Comparison of ENCODE assay signal across 1 fruit fly cellular context in genomic region chr3R:23013482-23013881, dm6.
A peak's percentile ranks its signal among the peaks of the same experiment; 100 is the strongest.
TF ChIP-seq lines count a peak whose summit lies in the region.

No protein-coding gene starts in this region.

TF ChIP-seq in whole organism, embryonic, 481 proteins besides CTCF, POLR2A, EP300 and RAD21 (continued from another document):
- TF ChIP-seq CG31365 (tag; optimal IDR thresholded peaks at IDR 0.05; lab: Kevin White, UChicago) (peak; percentile 84), oc (tag; optimal IDR thresholded peaks at IDR 0.05; lab: Kevin White, UChicago) (no peak), CG10431 (GFP tag; optimal IDR thresholded peaks at IDR 0.05; lab: Kevin White, UChicago) (no peak), Nf-YC (tag; optimal IDR thresholded peaks at IDR 0.05; lab: Kevin White, UChicago) (no peak), Doc2 (GFP tag; IDR thresholded peaks at IDR 0.05; lab: Robert Waterston, UW) (no peak), H15 (GFP tag; IDR thresholded peaks at IDR 0.05; lab: Robert Waterston, UW) (no peak), CG11696 (GFP tag; IDR thresholded peaks at IDR 0.05; lab: Robert Waterston, UW) (0 out of 2 replicates have a peak, but pooled peaks have one; percentile 32), stwl (tag; optimal IDR thresholded peaks at IDR 0.05; lab: Kevin White, UChicago) (peak; percentile 6), CG3847 (GFP tag; IDR thresholded peaks at IDR 0.05; lab: Robert Waterston, UW) (0 out of 2 replicates have a peak, but pooled peaks have one; percentile 7), eve (GFP tag; optimal IDR thresholded peaks at IDR 0.05; lab: Kevin White, UChicago) (no peak), Hr39 (optimal IDR thresholded peaks at IDR 0.05; lab: Kevin White, UChicago) (no peak), Neu2 (GFP tag; optimal IDR thresholded peaks at IDR 0.05; lab: Kevin White, UChicago; ENCODE audit: borderline replicate concordance) (no peak), tup (GFP tag; optimal IDR thresholded peaks at IDR 0.05; lab: Kevin White, UChicago) (no peak), cas (GFP tag; IDR thresholded peaks at IDR 0.05; lab: Robert Waterston, UW) (no peak), PHDP (tag; optimal IDR thresholded peaks at IDR 0.05; lab: Kevin White, UChicago) (no peak), E2f1 (GFP tag; IDR thresholded peaks at IDR 0.05; lab: Robert Waterston, UW) (no peak), mirr (GFP tag; optimal IDR thresholded peaks at IDR 0.05; lab: Kevin White, UChicago) (peak; percentile 35), ci (GFP tag; IDR thresholded peaks at IDR 0.05; lab: Robert Waterston, UW) (peak; percentile 25; the same call in 1 of the 3 replicates), sna (GFP tag; IDR thresholded peaks at IDR 0.05; lab: Robert Waterston, UW; ENCODE audit: partially characterized antibody) (no peak)
